Worm (Caenorhabditis elegans) whole organism, young adult: ENCODE measurements around the gene F09E5.8.

Experiments used
- B0035.1 ChIP-seq: sonication (generic microtip); optimal IDR thresholded peaks from 2 replicates; lab custom pipeline; 2016; ENCODE audit warnings: missing genetic modification characterization, mild to moderate bottlenecking, missing compliant biosample characterization, missing genotype, missing genetic modification reagents
- B0261.1 ChIP-seq: sonication (generic microtip); optimal IDR thresholded peaks from 2 replicates; lab custom pipeline; 2016; ENCODE audit warnings: mild to moderate bottlenecking, missing genetic modification characterization, moderate library complexity, missing compliant biosample characterization
- C06A6.2 ChIP-seq: fragments of 200-800 bp; sonication (Bioruptor generic); conservative IDR thresholded peaks from 2 replicates; pipeline ENCODE4 v1.3.6; 2022; ENCODE audit warnings: missing genetic modification characterization, missing compliant biosample characterization
- C17E4.6 ChIP-seq: fragments of 200-800 bp; sonication (Bioruptor generic); IDR thresholded peaks from 2 replicates; pipeline ENCODE4 v1.3.6; 2022; ENCODE audit warnings: missing genetic modification reagents, missing genetic modification characterization, missing compliant biosample characterization
- F39B2.1 ChIP-seq: fragments of 200-800 bp; sonication (Bioruptor generic); IDR thresholded peaks from 2 replicates; pipeline ENCODE4 v1.3.6; 2022; ENCODE audit warnings: missing genetic modification reagents, missing genetic modification characterization, missing compliant biosample characterization
- F55B11.4 ChIP-seq: sonication (generic microtip); optimal IDR thresholded peaks from 2 replicates; lab custom pipeline; 2016; ENCODE audit warnings: missing compliant biosample characterization, missing genetic modification characterization, borderline replicate concordance; ENCODE audit not compliant: insufficient read depth
- F57A8.1 ChIP-seq: fragments of 200-800 bp; sonication (Bioruptor generic); optimal IDR thresholded peaks from 2 replicates; lab custom pipeline; 2018; ENCODE audit warnings: mild to moderate bottlenecking, missing genetic modification characterization, moderate library complexity, missing compliant biosample characterization
- K11D2.4 ChIP-seq: fragments of 200-800 bp; sonication (Bioruptor generic); IDR thresholded peaks from 2 replicates; pipeline ENCODE4 v1.3.6; 2022; ENCODE audit warnings: missing genetic modification reagents, missing genetic modification characterization, missing compliant biosample characterization
- aptf-3 ChIP-seq: fragments of 200-800 bp; sonication (Bioruptor generic); IDR thresholded peaks from 2 replicates; pipeline ENCODE4 v1.3.6; 2022; ENCODE audit warnings: missing genetic modification characterization, missing compliant biosample characterization
- attf-5 ChIP-seq: fragments of 200-800 bp; sonication (Bioruptor generic); optimal IDR thresholded peaks from 2 replicates; lab custom pipeline; 2018; ENCODE audit warnings: mild to moderate bottlenecking, missing genetic modification characterization, missing compliant biosample characterization
- attf-6 ChIP-seq: fragments of 200-800 bp; sonication (Bioruptor generic); IDR thresholded peaks from 2 replicates; pipeline ENCODE4 v1.3.6; 2022; ENCODE audit warnings: missing genetic modification reagents, missing genetic modification characterization, missing compliant biosample characterization
- ceh-40 ChIP-seq: fragments of 200-800 bp; sonication (Bioruptor generic); IDR thresholded peaks from 2 replicates; pipeline ENCODE4 v1.3.6; 2022; ENCODE audit warnings: missing genetic modification characterization, missing compliant biosample characterization
- ceh-58 ChIP-seq: fragments of 200-800 bp; sonication (Bioruptor generic); IDR thresholded peaks from 2 replicates; pipeline ENCODE4 v1.3.6; 2022; ENCODE audit warnings: missing genetic modification characterization, missing compliant biosample characterization
- ceh-79 ChIP-seq: sonication (generic microtip); optimal IDR thresholded peaks from 2 replicates; lab custom pipeline; 2017; ENCODE audit warnings: mild to moderate bottlenecking, missing genetic modification characterization, missing compliant biosample characterization
- efl-1 ChIP-seq: fragments of 150-350 bp; optimal IDR thresholded peaks from 2 replicates; lab custom pipeline; 2014; ENCODE audit warnings: missing biosample characterization, missing genetic modification reagents, missing genetic modification characterization
- ekl-4 ChIP-seq: fragments of 200-800 bp; sonication (Bioruptor generic); IDR thresholded peaks from 2 replicates; pipeline ENCODE4 v1.3.6; 2022; ENCODE audit warnings: missing genetic modification reagents, missing genetic modification characterization, missing compliant biosample characterization
- hlh-26 ChIP-seq: fragments of 200-800 bp; sonication (Bioruptor generic); conservative IDR thresholded peaks from 2 replicates; pipeline ENCODE4 v1.3.6; 2022; ENCODE audit warnings: missing genetic modification reagents, missing genetic modification characterization, missing compliant biosample characterization
- lag-1 ChIP-seq: fragments of 200-800 bp; sonication (Bioruptor generic); IDR thresholded peaks from 2 replicates; pipeline ENCODE4 v1.3.6; 2022; ENCODE audit warnings: missing genetic modification reagents, missing genetic modification characterization, missing compliant biosample characterization
- lin-26 ChIP-seq: fragments of 200-800 bp; sonication (Bioruptor generic); IDR thresholded peaks from 2 replicates; pipeline ENCODE4 v1.3.6; 2022; ENCODE audit warnings: missing genetic modification reagents, missing genetic modification characterization, missing compliant biosample characterization
- lin-35 ChIP-seq, 3 experiments: fragments of 150-350 bp in 2 of 3; sonication (generic microtip) in 1 of 3; optimal IDR thresholded peaks; 2 replicates each; lab custom pipeline; 2014 to 2018; ENCODE audit warnings: missing biosample characterization in 3 of 3, missing genetic modification characterization in 3 of 3, missing genetic modification reagents in 3 of 3
- lin-54 ChIP-seq: fragments of 200-800 bp; sonication (Bioruptor generic); optimal IDR thresholded peaks from 2 replicates; lab custom pipeline; 2018; ENCODE audit warnings: mild to moderate bottlenecking, missing genetic modification characterization, missing compliant biosample characterization
- lir-1 ChIP-seq: fragments of 200-800 bp; sonication (Bioruptor generic); conservative IDR thresholded peaks from 2 replicates; pipeline ENCODE4 v1.3.6; 2022; ENCODE audit warnings: missing genetic modification reagents, missing genetic modification characterization, missing compliant biosample characterization
- lsl-1 ChIP-seq: fragments of 200-800 bp; sonication (Bioruptor generic); optimal IDR thresholded peaks from 2 replicates; lab custom pipeline; 2018; ENCODE audit warnings: mild to moderate bottlenecking, missing genetic modification characterization, moderate library complexity, missing compliant biosample characterization
- lsy-27 ChIP-seq: sonication (generic microtip); optimal IDR thresholded peaks from 2 replicates; lab custom pipeline; 2017; ENCODE audit warnings: missing genetic modification characterization, mild to moderate bottlenecking, missing compliant biosample characterization, antibody characterized with exemption, missing genotype, borderline replicate concordance; ENCODE audit not compliant: insufficient read depth
- madf-10 ChIP-seq: sonication (generic microtip); optimal IDR thresholded peaks from 2 replicates; lab custom pipeline; 2016; ENCODE audit warnings: mild to moderate bottlenecking, missing genetic modification characterization, missing compliant biosample characterization
- madf-8 ChIP-seq: fragments of 200-800 bp; sonication (Bioruptor generic); conservative IDR thresholded peaks from 2 replicates; pipeline ENCODE4 v1.3.6; 2022; ENCODE audit warnings: missing genetic modification reagents, missing genetic modification characterization, missing compliant biosample characterization
- mes-4 ChIP-seq: sonication (generic microtip); optimal IDR thresholded peaks from 2 replicates; lab custom pipeline; 2016; ENCODE audit warnings: missing genotype, missing genetic modification characterization, missing compliant biosample characterization
- rcor-1 ChIP-seq: fragments of 200-800 bp; sonication (Bioruptor generic); IDR thresholded peaks from 2 replicates; pipeline ENCODE4 v1.3.6; 2022; ENCODE audit warnings: missing genetic modification reagents, missing genetic modification characterization, missing compliant biosample characterization
- rpc-1 ChIP-seq, 2 experiments: fragments of 150-350 bp in 1 of 2; sonication (generic microtip) in 1 of 2; optimal IDR thresholded peaks; 2 replicates each; lab custom pipeline; 2014 to 2018; ENCODE audit warnings: missing biosample characterization in 1 of 2, missing genetic modification characterization in 1 of 2, missing genetic modification reagents in 1 of 2, missing genotype in 1 of 2
- unc-130 ChIP-seq: sonication (generic microtip); optimal IDR thresholded peaks from 2 replicates; lab custom pipeline; 2016; ENCODE audit warnings: missing genetic modification reagents, missing genetic modification characterization, missing compliant biosample characterization
- unc-62 ChIP-seq: fragments of 150-350 bp; optimal IDR thresholded peaks from 2 replicates; lab custom pipeline; 2014; ENCODE audit warnings: missing biosample characterization, missing genetic modification reagents, missing genetic modification characterization
- xnd-1 ChIP-seq: sonication (generic microtip); optimal IDR thresholded peaks from 2 replicates; lab custom pipeline; 2016; ENCODE audit warnings: missing genotype, missing genetic modification reagents, missing genetic modification characterization, missing compliant biosample characterization
- ztf-22 ChIP-seq: fragments of 200-800 bp; sonication (Bioruptor generic); optimal IDR thresholded peaks from 2 replicates; lab custom pipeline; 2018; ENCODE audit warnings: mild to moderate bottlenecking, missing genetic modification characterization, moderate library complexity, missing compliant biosample characterization
- ztf-25 ChIP-seq: fragments of 200-800 bp; sonication (Bioruptor generic); IDR thresholded peaks from 2 replicates; pipeline ENCODE4 v1.3.6; 2022; ENCODE audit warnings: missing genetic modification reagents, missing genetic modification characterization, missing compliant biosample characterization

Gene F09E5.8

ce11 chrII:5358137-5358745 lies 7.8 kb downstream of the F09E5.8 start, which contains the start of the genes F09E5.11 and bmy-1 (continued):
- TF ChIP-seq rcor-1 = peak; percentile 67; the same call in 1 of the 2 replicates
- no peak for TF ChIP-seq F39B2.1 (GFP tag; lab: Robert Waterston, UW)
- peak; percentile 91 for TF ChIP-seq ztf-25
- no peak for TF ChIP-seq F55B11.4 (tag; lab: Kevin White, UChicago)
- peak; percentile 17 for TF ChIP-seq efl-1 (GFP tag; lab: Kevin White, UChicago)
- peak in 1 of 3 experiments; percentile 19 for TF ChIP-seq lin-35 (GFP tag; optimal IDR thresholded peaks at IDR 0.05; lab: Kevin White, UChicago)
- no peak for TF ChIP-seq attf-6 (GFP tag; lab: Robert Waterston, UW)

- TF ChIP-seq ekl-4 (GFP tag; lab: Robert Waterston, UW) (no peak), madf-8 (GFP tag; lab: Robert Waterston, UW) (no peak), mes-4 (tag; lab: Kevin White, UChicago) (no peak), unc-62 (GFP tag; lab: Kevin White, UChicago) (no peak), C17E4.6 (GFP tag; lab: Robert Waterston, UW) (no peak), ztf-22 (GFP tag; lab: Kevin White, UChicago) (no peak), lsl-1 (no peak), ceh-79 (tag; lab: Kevin White, UChicago) (no peak), hlh-26 (GFP tag; lab: Robert Waterston, UW) (no peak), F57A8.1 (GFP tag; lab: Kevin White, UChicago) (no peak), unc-130 (no peak), C06A6.2 (GFP tag; lab: Robert Waterston, UW) (no peak), aptf-3 (GFP tag; lab: Robert Waterston, UW) (no peak), B0035.1 (tag; lab: Kevin White, UChicago) (no peak), ceh-58 (GFP tag; lab: Robert Waterston, UW) (no peak), lag-1 (no peak), B0261.1 (tag; lab: Kevin White, UChicago) (no peak), efl-1 (GFP tag; lab: Kevin White, UChicago) (no peak)
Observed at ce11 chrII:5359252-5359651, 8.8 kb downstream of the F09E5.8 start, which contains the start of gene sec-6. sec-6 (plus strand) TSS chrII:5359552.

- TF ChIP-seq lir-1 (GFP tag; lab: Robert Waterston, UW) (no peak), lin-26 (GFP tag; lab: Robert Waterston, UW) (no peak), ceh-40 (GFP tag; lab: Robert Waterston, UW) (no peak), madf-10 (no peak), K11D2.4 (GFP tag; lab: Robert Waterston, UW) (no peak), F57A8.1 (GFP tag; lab: Kevin White, UChicago) (no peak), lsy-27 (no peak), B0035.1 (tag; lab: Kevin White, UChicago) (no peak), xnd-1 (tag; lab: Kevin White, UChicago) (no peak), lin-54 (GFP tag; lab: Kevin White, UChicago) (no peak), rpc-1 (optimal IDR thresholded peaks at IDR 0.05; lab: Kevin White, UChicago) (no peak), rpc-1 (tag; optimal IDR thresholded peaks at IDR 0.05; lab: Kevin White, UChicago) (no peak), ceh-58 (GFP tag; lab: Robert Waterston, UW) (no peak), attf-5 (GFP tag; lab: Kevin White, UChicago) (no peak)
Observed at ce11 chrII:5364516-5364915, 14.0 kb downstream of the F09E5.8 start.
